Worm (Caenorhabditis elegans) whole organism, L4/young adult: ENCODE measurements around the gene K01A6.7.
A peak's percentile ranks its signal among the peaks of the same experiment; 100 is the strongest.

Experiments
- W03F9.2 ChIP-seq: fragments of 150-350 bp; optimal IDR thresholded peaks from 2 replicates; lab custom pipeline; 2014; ENCODE audit warnings: missing biosample characterization, missing genetic modification characterization
- dao-5 ChIP-seq: sonication (generic microtip); optimal IDR thresholded peaks from 2 replicates; lab custom pipeline; 2016; ENCODE audit warnings: missing genotype, missing genetic modification characterization, moderate library complexity, missing compliant biosample characterization
- him-1 ChIP-seq: sonication (generic microtip); optimal IDR thresholded peaks from 2 replicates; lab custom pipeline; 2016; ENCODE audit warnings: missing genotype, missing genetic modification reagents, missing genetic modification characterization, missing compliant biosample characterization

K01A6.7 gene

ce11 chrIV:11717094-11717876 is 21.1 kb downstream of the K01A6.7 start:
- TF ChIP-seq dao-5 (tag; lab: Kevin White, UChicago): no peak
- TF ChIP-seq him-1 (tag; lab: Kevin White, UChicago): no peak
- TF ChIP-seq W03F9.2 (tag; lab: Kevin White, UChicago): no peak

- no peak for TF ChIP-seq W03F9.2 (tag; lab: Kevin White, UChicago)
- no peak for TF ChIP-seq him-1 (tag; lab: Kevin White, UChicago)
- no peak for TF ChIP-seq dao-5 (tag; lab: Kevin White, UChicago)
These were observed 22.0 kb downstream of the K01A6.7 start for ce11 chrIV:11716414-11716813.

DNA sequence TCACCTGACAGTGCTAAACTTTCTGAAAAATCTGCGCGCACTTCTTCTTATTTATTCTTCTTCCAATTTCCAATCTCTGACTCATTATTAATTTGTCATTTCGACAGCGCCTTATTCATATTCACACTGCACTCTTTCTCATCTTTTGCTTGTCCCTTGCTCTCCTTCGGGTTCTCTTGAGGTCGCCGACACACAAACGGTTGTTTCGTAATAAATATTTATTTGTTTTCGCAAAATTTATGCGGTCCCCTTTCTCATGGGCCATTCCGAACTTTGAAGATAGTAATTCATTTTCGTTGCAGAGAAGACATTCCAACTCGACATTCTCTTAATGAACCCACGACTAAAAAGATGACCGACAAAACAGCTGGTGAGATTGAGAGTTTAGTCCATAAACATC is 23.6 kb downstream of the K01A6.7 start, which contains the start of gene magi-1:
magi-1 (plus strand) TSS at position 301 of the 400 bp plus-strand sequence.
- TF ChIP-seq dao-5 (tag; lab: Kevin White, UChicago) (no peak), W03F9.2 (tag; lab: Kevin White, UChicago) (no peak), him-1 (tag; lab: Kevin White, UChicago) (no peak)

DNA sequence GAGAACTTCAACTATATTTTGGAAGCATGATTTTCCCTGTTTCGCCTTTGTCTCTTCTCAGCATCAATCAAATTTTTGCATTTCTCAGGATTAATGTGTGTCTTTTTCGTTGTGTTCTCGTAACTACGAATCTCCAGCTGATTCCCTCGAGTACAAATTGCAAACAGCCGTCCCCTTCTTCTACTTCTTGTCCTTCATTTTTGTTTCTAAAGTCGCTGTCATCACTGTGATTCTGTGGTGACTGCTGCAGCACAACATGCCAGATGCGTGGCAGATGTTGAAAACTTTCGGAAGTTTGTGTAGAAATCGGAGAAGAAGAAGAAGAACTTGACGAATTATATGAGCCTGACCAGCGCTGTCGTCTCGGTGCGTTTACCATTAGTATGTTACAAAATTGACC is 25.1 kb downstream of the K01A6.7 start:
- TF ChIP-seq dao-5 (tag; lab: Kevin White, UChicago) (no peak), W03F9.2 (tag; lab: Kevin White, UChicago) (no peak), him-1 (tag; lab: Kevin White, UChicago) (no peak)

ce11 chrIV:11710331-11710730 is 28.0 kb downstream of the K01A6.7 start:
- no peak for TF ChIP-seq dao-5 (tag; lab: Kevin White, UChicago)
- no peak for TF ChIP-seq him-1 (tag; lab: Kevin White, UChicago)
- TF ChIP-seq W03F9.2 (tag; lab: Kevin White, UChicago): no peak

- TF ChIP-seq him-1 (tag; lab: Kevin White, UChicago) (no peak), dao-5 (tag; lab: Kevin White, UChicago) (no peak)
These were observed 34.6 kb downstream of the K01A6.7 start, which contains the start of the genes T22B3.3 and alg-3 for ce11 chrIV:11703685-11704296. Gene T22B3.3 (minus strand): TSS chrIV:11703785. Gene alg-3 (plus strand): TSS chrIV:11704246.

- TF ChIP-seq W03F9.2 (tag; lab: Kevin White, UChicago) (no peak), dao-5 (tag; lab: Kevin White, UChicago) (no peak), him-1 (tag; lab: Kevin White, UChicago) (no peak)
These were observed 36.5 kb downstream of the K01A6.7 start for ce11 chrIV:11701878-11702277.

- TF ChIP-seq him-1 (tag; lab: Kevin White, UChicago) (no peak), dao-5 (tag; lab: Kevin White, UChicago) (no peak), W03F9.2 (tag; lab: Kevin White, UChicago) (no peak)
These were observed 37.6 kb downstream of the K01A6.7 start, which contains the start of gene dpy-20 for ce11 chrIV:11700752-11701151. Gene dpy-20 (minus strand): TSS chrIV:11700852.

DNA sequence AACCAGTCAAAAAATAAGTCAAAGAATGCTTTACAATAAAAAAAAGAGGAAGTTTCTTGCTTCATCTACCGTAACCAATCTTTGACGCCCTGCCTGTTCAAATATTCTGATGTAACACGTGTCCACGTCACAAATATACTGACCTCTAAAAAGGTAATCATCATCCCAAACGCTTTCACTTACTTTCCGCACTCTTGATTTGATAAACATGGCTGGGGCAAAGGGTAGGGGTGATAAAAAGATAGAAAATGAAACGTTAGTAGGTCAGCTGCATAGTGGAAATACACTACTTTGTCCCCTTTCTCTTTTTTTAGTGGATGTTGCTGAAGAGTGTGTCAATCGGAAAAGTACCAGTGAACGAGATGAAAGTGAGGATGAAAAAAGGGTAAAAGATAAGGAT is 38.3 kb downstream of the K01A6.7 start:
- TF ChIP-seq W03F9.2 (tag; lab: Kevin White, UChicago): no peak
- no peak for TF ChIP-seq him-1 (tag; lab: Kevin White, UChicago)
- TF ChIP-seq dao-5 (tag; lab: Kevin White, UChicago): no peak

DNA sequence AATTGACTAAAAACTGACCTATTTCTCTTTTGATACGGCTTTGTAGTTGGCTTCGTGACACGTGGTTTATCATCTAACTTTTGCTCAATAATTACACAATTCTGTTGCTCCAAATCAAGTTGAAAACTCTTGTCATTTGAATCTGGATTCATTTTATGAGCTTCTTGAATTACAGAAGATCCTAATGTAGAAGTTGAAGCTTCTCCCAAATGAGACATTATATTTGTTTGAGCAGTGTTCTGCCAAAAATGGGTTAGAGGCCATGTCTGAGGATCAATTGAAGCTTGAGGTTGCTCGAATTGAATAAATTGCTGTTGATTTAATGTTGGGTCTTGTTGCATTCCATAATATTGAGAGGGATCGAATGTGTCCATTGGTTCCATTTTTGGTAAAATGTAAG is 40.9 kb downstream of the K01A6.7 start:
- TF ChIP-seq him-1 (tag; lab: Kevin White, UChicago) (no peak), W03F9.2 (tag; lab: Kevin White, UChicago) (no peak)

- TF ChIP-seq him-1 (tag; lab: Kevin White, UChicago): no peak
- TF ChIP-seq dao-5 (tag; lab: Kevin White, UChicago): no peak
- peak; percentile 48 for TF ChIP-seq W03F9.2 (tag; lab: Kevin White, UChicago)
These were observed 42.7 kb downstream of the K01A6.7 start for ce11 chrIV:11695634-11696033.

DNA sequence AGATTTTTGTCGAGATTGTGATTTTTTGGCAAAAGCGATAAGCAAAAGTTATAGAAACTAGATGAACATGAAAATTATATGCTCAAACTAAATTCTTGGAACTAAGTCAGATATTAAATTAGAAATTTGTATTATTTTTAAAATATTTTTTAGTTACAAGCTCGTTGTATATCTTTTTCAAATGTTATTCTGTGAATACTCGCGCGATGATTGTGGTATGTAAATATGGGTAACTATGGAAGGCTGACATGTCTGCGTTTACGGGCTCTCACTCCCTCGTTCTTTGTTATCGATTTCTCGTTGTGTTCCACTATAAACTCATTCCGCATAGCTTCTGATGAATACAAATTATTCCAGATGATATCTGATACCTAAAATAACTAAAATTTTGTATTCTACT is 44.2 kb downstream of the K01A6.7 start, which contains the start of gene ZK792.7:
ZK792.7 (plus strand) TSS at position 301 of the 400 bp plus-strand sequence.
- TF ChIP-seq dao-5 (tag; lab: Kevin White, UChicago) (no peak), W03F9.2 (tag; lab: Kevin White, UChicago) (no peak), him-1 (tag; lab: Kevin White, UChicago) (no peak)

DNA sequence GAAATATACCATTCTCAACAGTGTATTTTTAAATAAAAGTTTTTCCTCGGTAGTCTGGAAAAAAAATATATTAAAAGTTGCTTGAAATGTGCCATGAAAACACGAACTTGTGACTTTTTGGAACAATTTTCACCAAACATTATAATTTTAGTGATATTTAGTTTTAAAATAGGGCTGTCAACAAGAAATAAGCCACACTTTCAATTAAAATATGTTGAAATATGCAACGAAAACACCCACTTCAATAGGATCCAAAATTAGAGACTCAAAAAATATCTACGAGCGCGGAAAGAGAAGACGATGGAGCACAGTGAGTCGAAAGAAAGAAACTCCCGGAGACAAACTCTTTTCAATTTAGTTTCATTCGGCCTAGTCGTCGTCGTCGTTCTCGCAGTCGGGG is 44.9 kb downstream of the K01A6.7 start, which contains the start of gene ZK792.12:
ZK792.12 (plus strand) TSS at position 301 of the 400 bp plus-strand sequence.
- TF ChIP-seq him-1 (tag; lab: Kevin White, UChicago) (no peak), dao-5 (tag; lab: Kevin White, UChicago) (no peak), W03F9.2 (tag; lab: Kevin White, UChicago) (no peak)
